Fruit fly (Drosophila melanogaster): Measurements from ENCODE around the gene byn.

DNA sequence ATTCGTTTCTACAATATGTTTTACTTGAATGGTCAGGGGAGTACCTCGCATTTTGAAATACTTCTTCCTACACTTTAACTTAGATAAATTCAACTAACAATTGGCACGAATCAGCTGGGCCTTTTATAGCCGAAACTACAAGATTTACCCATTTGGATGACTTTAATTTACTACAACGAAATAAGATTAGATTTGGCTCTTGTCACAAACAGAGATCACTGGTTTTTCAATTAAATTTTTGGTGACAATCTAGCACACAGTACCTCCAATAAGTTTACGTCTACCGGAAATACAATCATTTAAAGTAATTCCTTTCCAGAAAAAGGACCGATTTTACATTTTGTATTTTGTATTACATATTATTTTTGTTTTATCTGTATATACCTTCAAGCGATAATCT lies 17.3 kb downstream of the byn start, which contains the start of gene CG5883:
- TF ChIP-seq CG8478 (optimal IDR thresholded peaks at IDR 0.05) (no peak), CTCF (optimal IDR thresholded peaks at IDR 0.05) (no peak)

All from S2 (cell line).